Fruit fly (Drosophila melanogaster): ENCODE measurements around the gene Fum4.

Gene Fum4

DNA sequence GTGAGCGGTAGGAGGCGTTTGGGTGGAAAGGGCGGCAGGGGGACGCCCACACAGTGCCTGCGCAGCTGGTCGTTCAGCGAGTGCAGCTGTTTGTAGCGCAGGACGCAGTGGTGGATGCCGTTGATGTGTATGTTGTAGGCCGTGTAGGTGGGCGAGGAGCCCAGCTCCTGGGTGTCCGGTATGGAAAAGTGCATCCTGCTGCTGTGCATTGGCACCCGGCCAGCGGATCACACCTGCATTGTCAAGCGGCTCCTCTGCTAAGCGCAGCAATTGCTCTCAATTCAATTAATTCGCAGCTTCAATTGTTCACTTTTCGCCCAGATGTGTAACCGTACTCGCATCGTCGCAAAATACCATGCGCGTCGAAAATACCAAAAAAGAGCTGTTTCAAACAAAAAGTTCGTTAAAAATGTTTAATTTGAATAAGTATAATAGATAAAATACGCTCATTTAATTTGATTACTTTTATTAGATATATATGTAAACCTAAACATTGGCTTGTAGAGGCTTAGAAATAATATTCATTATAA, 15.4 kb upstream of the Fum4 start, which contains the start of gene Snx17 (continued):
- TF ChIP-seq CG13424 (tag; optimal IDR thresholded peaks at IDR 0.05) (no peak), Dp (GFP tag; optimal IDR thresholded peaks at IDR 0.05) (peak; percentile 36), vfl (GFP tag; optimal IDR thresholded peaks at IDR 0.05) (no peak), CG15011 (GFP tag; optimal IDR thresholded peaks at IDR 0.05) (no peak), CG2875 (GFP tag; optimal IDR thresholded peaks at IDR 0.05) (no peak), gcm (GFP tag; optimal IDR thresholded peaks at IDR 0.05) (no peak), p53 (GFP tag; optimal IDR thresholded peaks at IDR 0.05) (no peak), CG30403 (GFP tag; optimal IDR thresholded peaks at IDR 0.05) (no peak), wek (GFP tag; optimal IDR thresholded peaks at IDR 0.05) (peak; percentile 26), CG8478 (optimal IDR thresholded peaks at IDR 0.05) (no peak), Max (GFP tag; optimal IDR thresholded peaks at IDR 0.05) (no peak), Poxn (GFP tag; IDR thresholded peaks at IDR 0.05) (no peak), Myb (GFP tag; optimal IDR thresholded peaks at IDR 0.05) (peak; percentile 68), CG12744 (GFP tag; optimal IDR thresholded peaks at IDR 0.05) (no peak), MTF-1 (GFP tag; optimal IDR thresholded peaks at IDR 0.05; ENCODE audit: borderline replicate concordance) (no peak), pho (GFP tag; optimal IDR thresholded peaks at IDR 0.05) (no peak), MESR4 (GFP tag; optimal IDR thresholded peaks at IDR 0.05) (peak; percentile 67), ken (GFP tag; IDR thresholded peaks at IDR 0.05) (no peak), sqz (GFP tag; optimal IDR thresholded peaks at IDR 0.05) (no peak), Rx (GFP tag; IDR thresholded peaks at IDR 0.05) (no peak), Ravus (GFP tag; IDR thresholded peaks at IDR 0.05) (no peak), CG17612 (GFP tag; IDR thresholded peaks at IDR 0.05) (no peak), cad (GFP tag; optimal IDR thresholded peaks at IDR 0.05) (no peak), pnt (GFP tag; optimal IDR thresholded peaks at IDR 0.05) (no peak), Dbx (GFP tag; IDR thresholded peaks at IDR 0.05) (peak; percentile 29; the same call in 1 of the 3 replicates), CG4360 (GFP tag; IDR thresholded peaks at IDR 0.05) (no peak), Hand (GFP tag; optimal IDR thresholded peaks at IDR 0.05) (no peak), CG4617 (GFP tag; optimal IDR thresholded peaks at IDR 0.05; ENCODE audit: borderline replicate concordance) (peak; percentile 69), oc (tag; optimal IDR thresholded peaks at IDR 0.05) (no peak), MBD-R2 (GFP tag; IDR thresholded peaks at IDR 0.05) (peak; percentile 52; the same call in 1 of the 2 replicates), CG16863 (GFP tag; optimal IDR thresholded peaks at IDR 0.05) (no peak), CG12155 (GFP tag; optimal IDR thresholded peaks at IDR 0.05) (no peak), al (GFP tag; IDR thresholded peaks at IDR 0.05) (no peak), CG3838 (GFP tag; optimal IDR thresholded peaks at IDR 0.05) (no peak), otp (GFP tag; IDR thresholded peaks at IDR 0.05) (no peak), CG15479 (GFP tag; optimal IDR thresholded peaks at IDR 0.05) (no peak), CG7987 (GFP tag; optimal IDR thresholded peaks at IDR 0.05) (no peak)

dm6 chr2L:10205940-10206339, 14.6 kb upstream of the Fum4 start:
- no peak for TF ChIP-seq Gug (GFP tag; IDR thresholded peaks at IDR 0.05)
- TF ChIP-seq CG34422 (GFP tag; IDR thresholded peaks at IDR 0.05): 0 out of 3 replicates have a peak, but pooled peaks have one; percentile 24
- TF ChIP-seq Mrtf (GFP tag; IDR thresholded peaks at IDR 0.05): no peak
- TF ChIP-seq Med (GFP tag): peak; percentile 53

Data from whole organism, embryonic.